Worm (Caenorhabditis elegans): ENCODE data around the gene cbn-1.

Gene cbn-1

DNA sequence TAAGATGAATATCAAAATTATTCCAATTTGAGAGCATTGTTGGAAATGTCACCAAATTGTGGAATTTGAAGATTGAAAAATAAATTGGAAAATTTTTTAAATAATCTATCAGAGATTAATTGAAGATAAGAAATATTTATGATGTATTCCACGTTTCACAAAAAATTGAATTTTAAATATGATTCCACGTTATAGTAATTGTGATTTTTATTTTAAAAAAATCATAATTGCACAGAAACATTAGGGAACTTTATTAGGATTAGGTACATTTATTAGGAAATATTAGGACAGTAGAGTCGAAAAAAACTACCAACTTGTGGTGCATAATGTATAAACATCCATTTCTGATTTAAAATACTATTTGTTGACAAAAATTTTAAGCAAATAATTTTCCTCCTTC is 37.7 kb downstream of the cbn-1 start, which contains the start of gene B0432.11:
Gene B0432.11, minus strand, starts transcription at position 101 of the 400 bp plus-strand sequence.
- TF ChIP-seq nhr-48 (tag; optimal IDR thresholded peaks at IDR 0.05) (no peak), egl-43 (GFP tag; IDR thresholded peaks at IDR 0.05) (no peak)

- TF ChIP-seq mes-2 (tag; optimal IDR thresholded peaks at IDR 0.05; ENCODE audit: poor library complexity, severe bottlenecking) (no peak), F37D6.2 (tag; optimal IDR thresholded peaks at IDR 0.05) (no peak), egl-43 (GFP tag; IDR thresholded peaks at IDR 0.05) (no peak), ztf-11 (tag; optimal IDR thresholded peaks at IDR 0.05) (no peak)
These were observed 42.0 kb downstream of the cbn-1 start, which contains the start of gene djr-1.1 for ce11 chrII:290282-290681. Gene djr-1.1, plus strand, starts transcription at chrII:290582.

DNA sequence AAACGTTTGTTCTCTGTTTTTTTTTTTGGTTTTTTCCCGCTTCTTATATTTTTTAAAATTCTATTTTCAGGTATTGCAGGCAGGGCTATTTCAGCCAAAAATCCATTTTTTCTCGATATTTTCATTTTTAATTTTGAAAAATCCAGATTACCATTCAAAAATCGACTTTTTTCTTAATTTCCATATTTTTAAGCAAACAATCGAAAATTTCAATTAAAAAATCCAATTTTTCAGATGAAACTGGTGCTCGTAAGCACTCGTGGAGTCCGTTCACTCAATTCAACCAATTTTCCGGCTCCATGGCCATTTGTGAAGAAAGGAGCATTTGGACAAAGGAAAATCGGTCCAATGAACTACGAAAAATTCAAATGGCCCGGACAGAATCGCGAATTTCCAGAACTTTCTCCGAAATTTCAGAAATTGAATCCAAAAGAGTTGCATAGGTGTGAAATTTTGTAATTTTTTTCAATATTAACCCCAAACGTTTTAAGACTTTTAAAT is 43.6 kb downstream of the cbn-1 start, which contains the start of gene mrpl-41:
Gene mrpl-41, plus strand, starts transcription at position 235 of the 501 bp plus-strand sequence.
- TF ChIP-seq sdz-12 (GFP tag; optimal IDR thresholded peaks at IDR 0.05) (peak; percentile 23), snpc-1.2 (GFP tag; IDR thresholded peaks at IDR 0.05) (0 out of 2 replicates have a peak, but pooled peaks have one; percentile 14), nhr-42 (GFP tag; IDR thresholded peaks at IDR 0.05) (peak; percentile 61; the same call in 1 of the 2 replicates), T26A8.4 (GFP tag; IDR thresholded peaks at IDR 0.05) (peak; percentile 46; the same call in 1 of the 2 replicates), spr-3 (GFP tag; optimal IDR thresholded peaks at IDR 0.05) (no peak), lin-29 (GFP tag; IDR thresholded peaks at IDR 0.05) (no peak)

ce11 chrII:286551-286724 is 45.9 kb downstream of the cbn-1 start, which contains the start of gene misc-1:
Gene misc-1, plus strand, starts transcription at chrII:286625.
- no peak for TF ChIP-seq ama-1 (optimal IDR thresholded peaks at IDR 0.05)
- TF ChIP-seq dmd-9 (GFP tag; IDR thresholded peaks at IDR 0.05), result no peak
- TF ChIP-seq F49E8.2 (tag; optimal IDR thresholded peaks at IDR 0.05; ENCODE audit: borderline replicate concordance), result no peak
- TF ChIP-seq lin-29 (GFP tag; IDR thresholded peaks at IDR 0.05), result no peak
- TF ChIP-seq nhr-25 (tag; optimal IDR thresholded peaks at IDR 0.05; ENCODE audit: borderline replicate concordance, insufficient read depth), result no peak
- no peak for TF ChIP-seq zfp-2 (tag; optimal IDR thresholded peaks at IDR 0.05)
- TF ChIP-seq lin-13 (GFP tag; optimal IDR thresholded peaks at IDR 0.05), result no peak
- no peak for TF ChIP-seq mes-2 (tag; optimal IDR thresholded peaks at IDR 0.05; ENCODE audit: poor library complexity, severe bottlenecking)
- TF ChIP-seq ceh-28 (tag; optimal IDR thresholded peaks at IDR 0.05), result no peak

ce11 chrII:285627-286550 is 46.4 kb downstream of the cbn-1 start, which contains the start of gene B0432.10:
Gene B0432.10, minus strand, starts transcription at chrII:286275.
- TF ChIP-seq snpc-4 (tag; optimal IDR thresholded peaks at IDR 0.05), result no peak
- TF ChIP-seq vab-7 (GFP tag; IDR thresholded peaks at IDR 0.05), result no peak
- peak in 1 of 2 experiments; percentile 7 for TF ChIP-seq hif-1 (tag; optimal IDR thresholded peaks at IDR 0.05)
- no peak for TF ChIP-seq ceh-62 (tag; optimal IDR thresholded peaks at IDR 0.05)
- no peak for TF ChIP-seq dmd-9 (GFP tag; IDR thresholded peaks at IDR 0.05)
- TF ChIP-seq T20F7.1 (GFP tag; optimal IDR thresholded peaks at IDR 0.05), result peak; percentile 85
- TF ChIP-seq mxl-3 (GFP tag; optimal IDR thresholded peaks at IDR 0.05), result no peak
- TF ChIP-seq F37D6.2 (tag; optimal IDR thresholded peaks at IDR 0.05), result peak; percentile 46
- TF ChIP-seq hlh-11 (tag; optimal IDR thresholded peaks at IDR 0.05), result peak; percentile 64
- peak; percentile 86 for TF ChIP-seq lin-38 (GFP tag; IDR thresholded peaks at IDR 0.05)
- peak; percentile 61 for TF ChIP-seq duxl-1 (tag; optimal IDR thresholded peaks at IDR 0.05; ENCODE audit: poor library complexity)
- peak; percentile 51 for TF ChIP-seq nhr-77 (tag; optimal IDR thresholded peaks at IDR 0.05)
- TF ChIP-seq rbr-2 (tag; optimal IDR thresholded peaks at IDR 0.05), result peak; percentile 64
- peak; percentile 51; the same call in 1 of the 2 replicates for TF ChIP-seq pha-4 (GFP tag; IDR thresholded peaks at IDR 0.05)
- TF ChIP-seq pha-4 (tag; optimal IDR thresholded peaks at IDR 0.05), result peak; percentile 92
- TF ChIP-seq nhr-76 (tag; optimal IDR thresholded peaks at IDR 0.05), result no peak
- peak; percentile 25 for TF ChIP-seq nhr-11 (tag; optimal IDR thresholded peaks at IDR 0.05)
- TF ChIP-seq daf-16 (GFP tag; optimal IDR thresholded peaks at IDR 0.05), result no peak
- TF ChIP-seq daf-16 (tag; optimal IDR thresholded peaks at IDR 0.05), result peak; percentile 45
- TF ChIP-seq hlh-30 (tag; optimal IDR thresholded peaks at IDR 0.05; ENCODE audit: insufficient read depth), result peak; percentile 65
- no peak for TF ChIP-seq ceh-32 (tag; optimal IDR thresholded peaks at IDR 0.05; ENCODE audit: poor library complexity)
- peak; percentile 51 for TF ChIP-seq F10B5.3 (tag; optimal IDR thresholded peaks at IDR 0.05)
- TF ChIP-seq T26A8.4 (GFP tag; IDR thresholded peaks at IDR 0.05), result peak; percentile 69; the same call in 1 of the 2 replicates
- no peak for TF ChIP-seq lin-29 (GFP tag; IDR thresholded peaks at IDR 0.05)
- TF ChIP-seq nhr-102 (tag; optimal IDR thresholded peaks at IDR 0.05), result peak; percentile 33
- TF ChIP-seq cey-2 (tag; optimal IDR thresholded peaks at IDR 0.05; ENCODE audit: borderline replicate concordance, insufficient read depth), result no peak

Data from whole organism, L4 larva.